Fruit fly (Drosophila melanogaster) whole organism: Measurements from ENCODE around the gene aqz.

Source experiments
- psq ChIP-seq: fragments of >200 bp; optimal IDR thresholded peaks from 2 replicates; lab custom pipeline; 2017
- usp ChIP-seq: fragments of >200 bp; optimal IDR thresholded peaks from 2 replicates; lab custom pipeline; 2017; ENCODE audit warnings: missing biosample characterization, missing genetic modification characterization, mixed read lengths

DNA sequence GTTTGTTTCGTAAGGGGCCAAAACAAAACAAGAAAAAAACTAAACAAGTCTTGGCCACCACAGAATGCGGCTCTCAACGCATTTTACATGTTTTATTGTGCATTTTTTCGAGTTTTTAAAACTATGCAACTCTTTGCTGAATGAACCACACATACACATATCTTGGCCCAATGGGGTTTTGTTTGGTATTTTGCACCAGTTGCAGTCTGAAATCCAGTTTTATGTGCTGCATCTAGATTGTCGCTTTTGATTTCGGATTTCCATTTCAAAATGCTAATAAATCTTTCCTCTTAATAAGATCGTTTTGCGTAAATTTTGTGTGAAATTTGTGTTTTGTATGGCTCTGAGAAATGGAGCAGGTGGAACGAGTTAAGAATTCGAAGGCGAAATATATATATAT is 33.2 kb upstream of the aqz start:
- TF ChIP-seq psq (no peak), usp (no peak)
